Worm (Caenorhabditis elegans): ENCODE measurements around the gene msp-33.

Gene msp-33

ce11 chrII:4879629-4880028 is 12.9 kb downstream of the msp-33 start, which contains the start of gene gst-6:
gst-6 (plus strand) TSS chrII:4879891.
- no peak for TF ChIP-seq ceh-13 (GFP tag; optimal IDR thresholded peaks at IDR 0.05)
- no peak for TF ChIP-seq ceh-36 (tag; optimal IDR thresholded peaks at IDR 0.05)
- TF ChIP-seq hmg-4 (GFP tag; optimal IDR thresholded peaks at IDR 0.05): no peak
- TF ChIP-seq hnd-1 (tag; optimal IDR thresholded peaks at IDR 0.05): no peak

- TF ChIP-seq sea-1 (GFP tag; conservative IDR thresholded peaks at IDR 0.05) (no peak), scrt-1 (GFP tag; IDR thresholded peaks at IDR 0.05) (no peak), tbx-37 (GFP tag; conservative IDR thresholded peaks at IDR 0.05) (no peak), hnd-1 (tag; optimal IDR thresholded peaks at IDR 0.05) (no peak), tra-4 (tag; optimal IDR thresholded peaks at IDR 0.05) (no peak), aly-1 (tag; optimal IDR thresholded peaks at IDR 0.05) (no peak), hmbx-1 (tag; optimal IDR thresholded peaks at IDR 0.05) (no peak), hmg-4 (GFP tag; optimal IDR thresholded peaks at IDR 0.05) (no peak)
These were observed 16.4 kb downstream of the msp-33 start, which contains the start of gene F11G11.13 for ce11 chrII:4876091-4876490. F11G11.13 (minus strand) TSS chrII:4876179.

- TF ChIP-seq hnd-1 (tag; optimal IDR thresholded peaks at IDR 0.05): no peak
- no peak for TF ChIP-seq pes-1 (GFP tag; IDR thresholded peaks at IDR 0.05)
- TF ChIP-seq tbx-11 (GFP tag; IDR thresholded peaks at IDR 0.05): no peak
- TF ChIP-seq hmg-4 (GFP tag; optimal IDR thresholded peaks at IDR 0.05): no peak
- no peak for TF ChIP-seq sea-1 (GFP tag; conservative IDR thresholded peaks at IDR 0.05)
- no peak for TF ChIP-seq B0310.2 (tag; optimal IDR thresholded peaks at IDR 0.05)
- TF ChIP-seq ama-1 (optimal IDR thresholded peaks at IDR 0.05): no peak
- TF ChIP-seq ceh-36 (tag; optimal IDR thresholded peaks at IDR 0.05): no peak
- TF ChIP-seq ceh-13 (GFP tag; optimal IDR thresholded peaks at IDR 0.05): no peak
- no peak for TF ChIP-seq flt-1 (GFP tag; IDR thresholded peaks at IDR 0.05)
- TF ChIP-seq F13C5.2 (tag; optimal IDR thresholded peaks at IDR 0.05): no peak
- no peak for TF ChIP-seq ets-7 (tag; optimal IDR thresholded peaks at IDR 0.05)
- TF ChIP-seq aly-1 (tag; optimal IDR thresholded peaks at IDR 0.05): no peak
- no peak for TF ChIP-seq hmbx-1 (tag; optimal IDR thresholded peaks at IDR 0.05)
- no peak for TF ChIP-seq tra-4 (tag; optimal IDR thresholded peaks at IDR 0.05)
These were observed 18.1 kb downstream of the msp-33 start, which contains the start of gene F11G11.15 for ce11 chrII:4874335-4874861. F11G11.15 (plus strand) TSS chrII:4874845.

- TF ChIP-seq F13C5.2 (tag; optimal IDR thresholded peaks at IDR 0.05): no peak
- no peak for TF ChIP-seq tbx-37 (GFP tag; conservative IDR thresholded peaks at IDR 0.05)
- TF ChIP-seq ama-1 (optimal IDR thresholded peaks at IDR 0.05): no peak
- TF ChIP-seq hmg-4 (GFP tag; optimal IDR thresholded peaks at IDR 0.05): no peak
- no peak for TF ChIP-seq pes-1 (GFP tag; IDR thresholded peaks at IDR 0.05)
- no peak for TF ChIP-seq tbx-11 (GFP tag; IDR thresholded peaks at IDR 0.05)
- TF ChIP-seq hmbx-1 (tag; optimal IDR thresholded peaks at IDR 0.05): no peak
- no peak for TF ChIP-seq aly-1 (tag; optimal IDR thresholded peaks at IDR 0.05)
- no peak for TF ChIP-seq B0310.2 (tag; optimal IDR thresholded peaks at IDR 0.05)
- TF ChIP-seq scrt-1 (GFP tag; IDR thresholded peaks at IDR 0.05): no peak
- TF ChIP-seq ets-7 (tag; optimal IDR thresholded peaks at IDR 0.05): no peak
- TF ChIP-seq ceh-13 (GFP tag; optimal IDR thresholded peaks at IDR 0.05): no peak
- no peak for TF ChIP-seq sea-1 (GFP tag; conservative IDR thresholded peaks at IDR 0.05)
- no peak for TF ChIP-seq flt-1 (GFP tag; IDR thresholded peaks at IDR 0.05)
- TF ChIP-seq hnd-1 (tag; optimal IDR thresholded peaks at IDR 0.05): no peak
- no peak for TF ChIP-seq tra-4 (tag; optimal IDR thresholded peaks at IDR 0.05)
These were observed 19.5 kb downstream of the msp-33 start, which contains the start of gene col-73 for ce11 chrII:4873029-4873428. col-73 (minus strand) TSS chrII:4873129.

- 0 out of 2 replicates have a peak, but pooled peaks have one; percentile 24 for TF ChIP-seq sea-1 (GFP tag; conservative IDR thresholded peaks at IDR 0.05)
These were observed 20.1 kb downstream of the msp-33 start for ce11 chrII:4872359-4872758.

- no peak for TF ChIP-seq tbx-37 (GFP tag; conservative IDR thresholded peaks at IDR 0.05)
- TF ChIP-seq tra-4 (tag; optimal IDR thresholded peaks at IDR 0.05): no peak
- TF ChIP-seq ama-1 (optimal IDR thresholded peaks at IDR 0.05): no peak
- TF ChIP-seq ceh-13 (GFP tag; optimal IDR thresholded peaks at IDR 0.05): no peak
- no peak for TF ChIP-seq aly-1 (tag; optimal IDR thresholded peaks at IDR 0.05)
- no peak for TF ChIP-seq tbx-11 (GFP tag; IDR thresholded peaks at IDR 0.05)
These were observed 20.7 kb downstream of the msp-33 start for ce11 chrII:4871834-4872233.

ce11 chrII:4870691-4871090 is 21.8 kb downstream of the msp-33 start, which contains the start of gene col-20:
col-20 (minus strand) TSS chrII:4870791.
- TF ChIP-seq tbx-11 (GFP tag; IDR thresholded peaks at IDR 0.05) (no peak), tra-4 (tag; optimal IDR thresholded peaks at IDR 0.05) (no peak), ceh-36 (tag; optimal IDR thresholded peaks at IDR 0.05) (no peak), B0310.2 (tag; optimal IDR thresholded peaks at IDR 0.05) (no peak), flt-1 (GFP tag; IDR thresholded peaks at IDR 0.05) (no peak), tbx-37 (GFP tag; conservative IDR thresholded peaks at IDR 0.05) (no peak), pes-1 (GFP tag; IDR thresholded peaks at IDR 0.05) (no peak), ama-1 (optimal IDR thresholded peaks at IDR 0.05) (no peak), F13C5.2 (tag; optimal IDR thresholded peaks at IDR 0.05) (no peak), hnd-1 (tag; optimal IDR thresholded peaks at IDR 0.05) (no peak), aly-1 (tag; optimal IDR thresholded peaks at IDR 0.05) (no peak), scrt-1 (GFP tag; IDR thresholded peaks at IDR 0.05) (no peak), hmg-4 (GFP tag; optimal IDR thresholded peaks at IDR 0.05) (no peak), ets-7 (tag; optimal IDR thresholded peaks at IDR 0.05) (no peak), ceh-13 (GFP tag; optimal IDR thresholded peaks at IDR 0.05) (no peak)

- TF ChIP-seq tbx-11 (GFP tag; IDR thresholded peaks at IDR 0.05) (0 out of 2 replicates have a peak, but pooled peaks have one; percentile 39), ets-7 (tag; optimal IDR thresholded peaks at IDR 0.05) (no peak)
These were observed 22.6 kb downstream of the msp-33 start for ce11 chrII:4869793-4870343.

All from whole organism, early embryonic.